Worm (Caenorhabditis elegans) whole organism, L4 larva: ENCODE results near the gene T01G6.1.

Experiments used
- egl-27 ChIP-seq: sonication (generic microtip); optimal IDR thresholded peaks from 3 replicates; lab custom pipeline; 2017; ENCODE audit warnings: missing biosample characterization, missing genetic modification reagents, missing genetic modification characterization
- fos-1 ChIP-seq: fragments of 150-350 bp; optimal IDR thresholded peaks from 2 replicates; lab custom pipeline; 2014; ENCODE audit warnings: missing biosample characterization, missing genetic modification characterization
- unc-130 ChIP-seq: sonication (generic microtip); optimal IDR thresholded peaks from 2 replicates; lab custom pipeline; 2016; ENCODE audit warnings: missing genetic modification reagents, missing genetic modification characterization, missing compliant biosample characterization

DNA sequence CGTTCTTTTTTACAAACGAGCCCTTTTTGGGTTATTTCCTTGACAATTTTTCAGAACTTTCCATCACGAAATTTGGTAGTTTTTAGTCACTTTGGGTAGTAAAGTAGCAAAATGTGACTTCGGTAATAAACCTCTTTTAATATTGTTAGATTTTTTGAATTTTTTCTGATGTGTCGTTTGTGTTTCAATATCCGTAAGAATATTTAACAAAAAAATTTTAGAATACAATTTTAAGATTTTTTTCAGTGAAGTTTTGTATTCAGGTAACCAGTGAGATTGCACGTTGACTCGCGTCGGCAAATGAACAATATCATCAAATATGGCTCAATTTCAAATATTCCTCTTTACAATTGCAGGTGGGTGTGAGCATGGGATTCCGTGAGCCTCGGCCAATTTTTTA, 24.9 kb upstream of the T01G6.1 start, which contains the start of gene srt-31:
- no peak for TF ChIP-seq unc-130 (GFP tag; lab: Kevin White, UChicago)
- TF ChIP-seq fos-1 (tag; lab: Kevin White, UChicago), result no peak
- TF ChIP-seq egl-27 (tag; lab: Kevin White, UChicago), result no peak
